Fruit fly (Drosophila melanogaster): ENCODE measurements around the gene CG43074.

DNA sequence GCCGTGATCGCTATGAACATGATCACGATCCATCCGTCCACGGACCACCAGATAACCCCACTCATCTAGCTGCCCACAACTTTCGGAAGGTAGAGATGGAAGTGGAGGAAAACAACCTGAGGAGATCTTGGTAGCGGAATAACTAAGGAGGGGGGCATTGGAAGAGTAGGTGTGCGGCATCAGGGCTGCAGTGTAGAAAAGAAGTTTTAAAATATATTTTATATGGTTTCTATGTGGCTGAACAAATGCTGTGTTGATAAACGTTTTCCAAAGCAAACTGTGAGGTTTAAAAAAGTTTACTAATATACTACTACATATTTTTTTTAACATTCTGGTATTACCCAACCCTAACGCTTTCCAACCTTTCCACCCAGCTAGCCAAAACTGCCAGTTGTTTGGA is 49.6 kb downstream of the CG43074 start:
- no peak for TF ChIP-seq sqz (GFP tag; optimal IDR thresholded peaks at IDR 0.05)
- TF ChIP-seq Optix (GFP tag; IDR thresholded peaks at IDR 0.05), result no peak
